Worm (Caenorhabditis elegans) whole organism, L3 larva: ENCODE results near the gene kel-1.

Experiments used
- nhr-11 ChIP-seq: fragments of 150-350 bp; optimal IDR thresholded peaks from 2 replicates; lab custom pipeline; 2014; ENCODE audit warnings: missing biosample characterization, missing genetic modification characterization
- nhr-28 ChIP-seq: fragments of 150-350 bp; optimal IDR thresholded peaks from 2 replicates; lab custom pipeline; 2014; ENCODE audit warnings: missing biosample characterization, missing genetic modification characterization
- zag-1 ChIP-seq: fragments of 150-350 bp; optimal IDR thresholded peaks from 2 replicates; lab custom pipeline; 2014; ENCODE audit warnings: missing biosample characterization, missing genetic modification characterization

ce11 chrII:11714728-11715127, 26.0 kb downstream of the kel-1 start:
- TF ChIP-seq nhr-11 (tag; lab: Kevin White, UChicago) (no peak), zag-1 (tag; lab: Kevin White, UChicago) (no peak), nhr-28 (no peak)
